Worm (Caenorhabditis elegans) whole organism, midembryonic: ENCODE measurements around the gene trcs-1.
"Not testable (repeated sequence)": the region's sequence is repeated elsewhere in the genome, so short reads cannot be mapped to it uniquely, and the experiment has no call there.

Experiments
- T22C8.4 ChIP-seq: fragments of 200-800 bp; sonication (Bioruptor generic); IDR thresholded peaks from 2 replicates; pipeline ENCODE4 v1.3.6; 2022; ENCODE audit warnings: missing genetic modification characterization, missing compliant biosample characterization
- cog-1 ChIP-seq: sonication (generic microtip); optimal IDR thresholded peaks from 2 replicates; lab custom pipeline; 2016; ENCODE audit warnings: missing genetic modification characterization, missing compliant biosample characterization
- flt-1 ChIP-seq: fragments of 200-800 bp; sonication (Bioruptor generic); IDR thresholded peaks from 2 replicates; pipeline ENCODE4 v1.3.6; 2022; ENCODE audit warnings: missing genetic modification characterization, missing compliant biosample characterization
- klf-2 ChIP-seq: fragments of 200-800 bp; sonication (Bioruptor generic); conservative IDR thresholded peaks from 2 replicates; pipeline ENCODE4 v1.3.6; 2022; ENCODE audit warnings: missing genetic modification reagents, missing genetic modification characterization, missing compliant biosample characterization
- med-1 ChIP-seq: sonication (generic microtip); optimal IDR thresholded peaks from 2 replicates; lab custom pipeline; 2017; ENCODE audit warnings: missing genetic modification characterization, mild to moderate bottlenecking, missing compliant biosample characterization, antibody characterized with exemption, missing genetic modification reagents; ENCODE audit not compliant: insufficient read depth
- ref-1 ChIP-seq: fragments of 200-800 bp; sonication (Bioruptor generic); conservative IDR thresholded peaks from 2 replicates; pipeline ENCODE4 v1.3.6; 2022; ENCODE audit warnings: missing genetic modification reagents, missing genetic modification characterization, missing compliant biosample characterization
- tab-1 ChIP-seq: fragments of 200-800 bp; sonication (Bioruptor generic); IDR thresholded peaks from 2 replicates; pipeline ENCODE4 v1.3.6; 2022; ENCODE audit warnings: missing genetic modification characterization, missing compliant biosample characterization
- ztf-23 ChIP-seq: fragments of 200-800 bp; sonication (Bioruptor generic); IDR thresholded peaks from 2 replicates; pipeline ENCODE4 v1.3.6; 2022; ENCODE audit warnings: missing genetic modification reagents, missing genetic modification characterization, missing compliant biosample characterization
- ztf-29 ChIP-seq: fragments of 200-800 bp; sonication (Bioruptor generic); IDR thresholded peaks from 2 replicates; pipeline ENCODE4 v1.3.6; 2022; ENCODE audit warnings: missing genetic modification reagents, missing genetic modification characterization, missing compliant biosample characterization

Gene trcs-1

DNA sequence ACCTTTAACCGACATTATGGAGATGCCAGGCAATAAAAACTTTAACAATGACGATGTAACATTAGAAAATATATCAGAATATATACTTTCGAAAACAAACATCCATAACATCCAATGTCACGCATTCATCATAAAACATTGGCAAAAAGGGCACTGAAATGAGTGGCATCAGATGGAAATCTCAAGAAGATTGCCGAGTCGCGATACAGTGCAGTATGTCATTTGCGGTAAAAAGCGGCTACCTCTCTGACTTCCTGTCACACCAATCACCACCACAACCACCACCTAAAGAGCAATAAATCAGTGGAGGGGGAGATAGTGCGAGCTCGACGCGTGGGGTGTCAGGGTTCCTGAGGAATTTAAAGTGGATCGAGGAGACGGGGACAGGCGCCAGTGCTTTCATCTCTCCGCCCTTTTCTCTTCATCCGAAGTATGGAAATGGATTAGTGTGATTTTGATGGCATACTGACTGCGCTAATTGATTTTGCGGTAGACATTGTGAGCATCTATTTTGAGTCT is 24.5 kb upstream of the trcs-1 start:
- TF ChIP-seq cog-1 (tag; lab: Kevin White, UChicago) (no peak), ztf-23 (GFP tag; lab: Robert Waterston, UW) (no peak), T22C8.4 (GFP tag; lab: Robert Waterston, UW) (no peak), tab-1 (GFP tag; lab: Robert Waterston, UW) (no peak), klf-2 (no peak), ref-1 (GFP tag; lab: Robert Waterston, UW) (no peak), ztf-29 (no peak), med-1 (GFP tag; lab: Kevin White, UChicago) (no peak), flt-1 (GFP tag; lab: Robert Waterston, UW) (no peak)

ce11 chrIV:9610923-9611322 is 22.3 kb upstream of the trcs-1 start:
- no peak for TF ChIP-seq ref-1 (GFP tag; lab: Robert Waterston, UW)

- TF ChIP-seq T22C8.4 (GFP tag; lab: Robert Waterston, UW) (no peak), med-1 (GFP tag; lab: Kevin White, UChicago) (no peak), cog-1 (tag; lab: Kevin White, UChicago) (no peak), ref-1 (GFP tag; lab: Robert Waterston, UW) (no peak), ztf-23 (GFP tag; lab: Robert Waterston, UW) (no peak), klf-2 (no peak), ztf-29 (no peak), tab-1 (GFP tag; lab: Robert Waterston, UW) (no peak), flt-1 (GFP tag; lab: Robert Waterston, UW) (no peak)
Observed at ce11 chrIV:9609095-9609494, 20.5 kb upstream of the trcs-1 start.

- TF ChIP-seq ref-1 (GFP tag; lab: Robert Waterston, UW) (no peak), med-1 (GFP tag; lab: Kevin White, UChicago) (no peak), ztf-29 (no peak), klf-2 (no peak), T22C8.4 (GFP tag; lab: Robert Waterston, UW) (no peak), tab-1 (GFP tag; lab: Robert Waterston, UW) (no peak), cog-1 (tag; lab: Kevin White, UChicago) (no peak), flt-1 (GFP tag; lab: Robert Waterston, UW) (no peak), ztf-23 (GFP tag; lab: Robert Waterston, UW) (no peak)
Observed at ce11 chrIV:9607945-9608344, 19.3 kb upstream of the trcs-1 start.

- TF ChIP-seq cog-1 (tag; lab: Kevin White, UChicago) (no peak), T22C8.4 (GFP tag; lab: Robert Waterston, UW) (no peak), tab-1 (GFP tag; lab: Robert Waterston, UW) (no peak), ref-1 (GFP tag; lab: Robert Waterston, UW) (no peak), ztf-29 (no peak), klf-2 (no peak), flt-1 (GFP tag; lab: Robert Waterston, UW) (no peak), med-1 (GFP tag; lab: Kevin White, UChicago) (no peak), ztf-23 (GFP tag; lab: Robert Waterston, UW) (no peak)
Observed at ce11 chrIV:9601595-9601994, 13.0 kb upstream of the trcs-1 start, which contains the start of gene aat-1. Gene aat-1 (minus strand): TSS chrIV:9601695.

ce11 chrIV:9595779-9596406 is 7.3 kb upstream of the trcs-1 start, which contains the start of the genes F27C8.3 and F27C8.2:
Gene F27C8.3 (minus strand): TSS chrIV:9595879.
Gene F27C8.2 (plus strand): TSS chrIV:9596356.
- not testable (repeated sequence) for TF ChIP-seq ref-1 (GFP tag; lab: Robert Waterston, UW); cog-1 (tag; lab: Kevin White, UChicago); ztf-23 (GFP tag; lab: Robert Waterston, UW)

DNA sequence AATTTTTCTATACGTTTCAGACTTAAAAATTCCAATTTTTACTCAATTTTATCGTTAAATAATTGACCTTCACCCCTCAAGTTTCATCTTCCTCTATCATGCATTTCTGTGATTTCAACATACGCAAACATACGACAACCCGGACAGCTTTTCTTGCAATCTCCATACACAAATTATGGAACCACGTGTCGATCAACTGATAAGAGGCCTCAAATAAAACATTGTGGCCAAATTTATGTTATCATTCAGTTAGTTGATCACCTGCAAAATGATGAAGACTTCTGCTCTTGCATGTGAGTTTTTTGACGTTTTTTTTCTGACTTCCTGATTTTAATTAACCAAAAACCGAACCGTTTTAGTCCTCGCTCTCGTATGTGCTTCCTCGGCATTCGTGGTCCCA is 4.8 kb upstream of the trcs-1 start, which contains the start of gene spp-18:
Gene spp-18, plus strand, starts transcription at position 257 of the 400 bp plus-strand sequence.
- TF ChIP-seq med-1 (GFP tag; lab: Kevin White, UChicago) (no peak), ref-1 (GFP tag; lab: Robert Waterston, UW) (no peak), T22C8.4 (GFP tag; lab: Robert Waterston, UW) (no peak), ztf-29 (no peak), ztf-23 (GFP tag; lab: Robert Waterston, UW) (no peak), cog-1 (tag; lab: Kevin White, UChicago) (no peak), tab-1 (GFP tag; lab: Robert Waterston, UW) (no peak), flt-1 (GFP tag; lab: Robert Waterston, UW) (no peak), klf-2 (no peak)

ce11 chrIV:9592413-9592812 is 3.8 kb upstream of the trcs-1 start, which contains the start of gene pei-1:
Gene pei-1 (minus strand): TSS chrIV:9592513.
- TF ChIP-seq klf-2 (no peak), flt-1 (GFP tag; lab: Robert Waterston, UW) (no peak), ztf-29 (no peak), cog-1 (tag; lab: Kevin White, UChicago) (no peak), ztf-23 (GFP tag; lab: Robert Waterston, UW) (no peak), T22C8.4 (GFP tag; lab: Robert Waterston, UW) (no peak), tab-1 (GFP tag; lab: Robert Waterston, UW) (no peak), ref-1 (GFP tag; lab: Robert Waterston, UW) (no peak)

- TF ChIP-seq cog-1 (tag; lab: Kevin White, UChicago), result no peak
- no peak for TF ChIP-seq ref-1 (GFP tag; lab: Robert Waterston, UW)
- TF ChIP-seq ztf-29, result no peak
- TF ChIP-seq med-1 (GFP tag; lab: Kevin White, UChicago), result no peak
- no peak for TF ChIP-seq ztf-23 (GFP tag; lab: Robert Waterston, UW)
- no peak for TF ChIP-seq T22C8.4 (GFP tag; lab: Robert Waterston, UW)
- TF ChIP-seq klf-2, result no peak
Observed at ce11 chrIV:9584352-9584751, 4.3 kb downstream of the trcs-1 start.
